Fruit fly (Drosophila melanogaster): ENCODE results near the gene RIOK1.

RIOK1 gene

dm6 chr3L:11696294-11697116, 48.2 kb upstream of the RIOK1 start, which contains the start of gene Dph1 (continued):
- peak; percentile 93 for TF ChIP-seq bab2 (GFP tag; optimal IDR thresholded peaks at IDR 0.05)
- TF ChIP-seq esg (GFP tag; conservative IDR thresholded peaks at IDR 0.05): peak; percentile 82
- peak; percentile 8 for TF ChIP-seq run (tag; optimal IDR thresholded peaks at IDR 0.05)
- TF ChIP-seq Oaz (GFP tag; IDR thresholded peaks at IDR 0.05): peak; percentile 49; the same call in 1 of the 2 replicates
- peak; percentile 86; the same call in 1 of the 2 replicates for TF ChIP-seq lmd (GFP tag; IDR thresholded peaks at IDR 0.05)
- peak; percentile 80 for TF ChIP-seq CG12104 (GFP tag; optimal IDR thresholded peaks at IDR 0.05)
- TF ChIP-seq ftz-f1 (GFP tag; optimal IDR thresholded peaks at IDR 0.05): peak; percentile 77
- TF ChIP-seq Spps (tag; optimal IDR thresholded peaks at IDR 0.05): peak; percentile 28
- TF ChIP-seq sisA (GFP tag; IDR thresholded peaks at IDR 0.05): peak; percentile 78
- no peak for TF ChIP-seq Dip2 (GFP tag; IDR thresholded peaks at IDR 0.05)
- TF ChIP-seq CG1792 (GFP tag; optimal IDR thresholded peaks at IDR 0.05): peak; percentile 26
- TF ChIP-seq CG8359 (GFP tag; optimal IDR thresholded peaks at IDR 0.05; ENCODE audit: borderline replicate concordance): peak; percentile 65
- peak; percentile 41 for TF ChIP-seq zen (tag; optimal IDR thresholded peaks at IDR 0.05)
- peak; percentile 86 for TF ChIP-seq CG32767 (GFP tag; IDR thresholded peaks at IDR 0.05)
- TF ChIP-seq CG13287 (GFP tag; IDR thresholded peaks at IDR 0.05; ENCODE audit: partially characterized antibody): peak; percentile 57
- TF ChIP-seq pb (GFP tag; optimal IDR thresholded peaks at IDR 0.05): peak; percentile 85
- TF ChIP-seq Atf6 (GFP tag; IDR thresholded peaks at IDR 0.05): peak; percentile 82
- peak; percentile 82 for TF ChIP-seq CG17829 (tag; optimal IDR thresholded peaks at IDR 0.05)
- TF ChIP-seq Sox102F (GFP tag; optimal IDR thresholded peaks at IDR 0.05): peak; percentile 87
- peak; percentile 85 for TF ChIP-seq CG1233 (GFP tag; optimal IDR thresholded peaks at IDR 0.05)
- TF ChIP-seq cas (GFP tag; IDR thresholded peaks at IDR 0.05): peak; percentile 66
- peak; percentile 97 for TF ChIP-seq Ets65A (GFP tag)
- TF ChIP-seq crol (GFP tag; IDR thresholded peaks at IDR 0.05): no peak
- peak; percentile 83 for TF ChIP-seq az2 (GFP tag; optimal IDR thresholded peaks at IDR 0.05)
- TF ChIP-seq CHES-1-like (GFP tag; optimal IDR thresholded peaks at IDR 0.05): peak; percentile 79
- TF ChIP-seq H2.0 (GFP tag; IDR thresholded peaks at IDR 0.05): peak; percentile 77
- peak; percentile 45 for TF ChIP-seq sna (GFP tag; IDR thresholded peaks at IDR 0.05; ENCODE audit: partially characterized antibody)
- peak; percentile 86 for TF ChIP-seq emc (GFP tag; optimal IDR thresholded peaks at IDR 0.05)
- no peak for TF ChIP-seq fru (optimal IDR thresholded peaks at IDR 0.05)
- TF ChIP-seq CG18011 (GFP tag; optimal IDR thresholded peaks at IDR 0.05): peak; percentile 66
- peak; percentile 89 for TF ChIP-seq CG11504 (tag; optimal IDR thresholded peaks at IDR 0.05)
- TF ChIP-seq sim (GFP tag; IDR thresholded peaks at IDR 0.05): peak; percentile 87
- TF ChIP-seq BEAF-32 (GFP tag; optimal IDR thresholded peaks at IDR 0.05): peak; percentile 30
- peak; percentile 48; the same call in 1 of the 2 replicates for TF ChIP-seq CG4404 (GFP tag; IDR thresholded peaks at IDR 0.05)
- TF ChIP-seq CG3995 (GFP tag; optimal IDR thresholded peaks at IDR 0.05): peak; percentile 76
- peak; percentile 67 for TF ChIP-seq CG11696 (GFP tag; IDR thresholded peaks at IDR 0.05)
- TF ChIP-seq HHEX (GFP tag; optimal IDR thresholded peaks at IDR 0.05): peak; percentile 72
- TF ChIP-seq shn (GFP tag; optimal IDR thresholded peaks at IDR 0.05): peak; percentile 89
- TF ChIP-seq gro (GFP tag; optimal IDR thresholded peaks at IDR 0.05): peak; percentile 70
- no peak for TF ChIP-seq prd (optimal IDR thresholded peaks at IDR 0.05)
- peak; percentile 84 for TF ChIP-seq prd (GFP tag; IDR thresholded peaks at IDR 0.05)
- peak; percentile 82 for TF ChIP-seq NfI (GFP tag; optimal IDR thresholded peaks at IDR 0.05)
- TF ChIP-seq pros (GFP tag; optimal IDR thresholded peaks at IDR 0.05): no peak
- peak; percentile 76 for TF ChIP-seq CG16815 (GFP tag; optimal IDR thresholded peaks at IDR 0.05)
- peak; percentile 55 for TF ChIP-seq Sin3A (optimal IDR thresholded peaks at IDR 0.05)
- TF ChIP-seq CG14667 (GFP tag; IDR thresholded peaks at IDR 0.05): no peak
- TF ChIP-seq Pdp1 (GFP tag; optimal IDR thresholded peaks at IDR 0.05): peak; percentile 75 to 96
- TF ChIP-seq CG8089 (GFP tag; optimal IDR thresholded peaks at IDR 0.05): peak; percentile 76
- TF ChIP-seq CG9727 (GFP tag; optimal IDR thresholded peaks at IDR 0.05): peak; percentile 90
- no peak for TF ChIP-seq tll (GFP tag; optimal IDR thresholded peaks at IDR 0.05)
